Fruit fly (Drosophila melanogaster) whole organism, embryonic: Measurements from ENCODE around the gene Nepl3.

Source experiments
- Bdp1 ChIP-seq: fragments of 200-800 bp; sonication (Bioruptor generic); optimal IDR thresholded peaks from 3 replicates; lab custom pipeline; 2016; ENCODE audit warnings: missing biosample characterization, missing genetic modification characterization
- CG10543 ChIP-seq: fragments of 200-800 bp; sonication (Bioruptor generic); optimal IDR thresholded peaks from 3 replicates; lab custom pipeline; 2017; ENCODE audit warnings: missing biosample characterization, mild to moderate bottlenecking, missing genetic modification characterization, moderate library complexity
- CG10959 ChIP-seq: fragments of 200-800 bp; sonication (Bioruptor generic); IDR thresholded peaks from 2 replicates; pipeline ENCODE4 v1.3.6; 2022; ENCODE audit warnings: missing biosample characterization, missing genetic modification characterization
- CG11723 ChIP-seq: fragments of 200-800 bp; sonication (Bioruptor generic); optimal IDR thresholded peaks from 2 replicates; lab custom pipeline; 2017; ENCODE audit warnings: missing biosample characterization, mild to moderate bottlenecking, missing genetic modification characterization
- CG12299 ChIP-seq: fragments of 200-800 bp; sonication (Bioruptor generic); optimal IDR thresholded peaks from 2 replicates; lab custom pipeline; 2018; ENCODE audit warnings: missing biosample characterization, mild to moderate bottlenecking, missing genetic modification characterization
- CG13894 ChIP-seq: fragments of 200-800 bp; sonication (Bioruptor generic); optimal IDR thresholded peaks from 3 replicates; lab custom pipeline; 2018; ENCODE audit warnings: missing biosample characterization, mild to moderate bottlenecking, missing genetic modification characterization, moderate library complexity
- CG14441 ChIP-seq: fragments of 200-800 bp; sonication (Bioruptor generic); IDR thresholded peaks from 2 replicates; pipeline ENCODE4 v1.3.6; 2022; ENCODE audit warnings: missing biosample characterization, missing genetic modification characterization
- CG14710 ChIP-seq: fragments of 200-800 bp; sonication (Bioruptor generic); optimal IDR thresholded peaks from 3 replicates; lab custom pipeline; 2019; ENCODE audit warnings: missing biosample characterization, mild to moderate bottlenecking, missing genetic modification characterization, moderate library complexity
- CG14965 ChIP-seq: fragments of 200-800 bp; sonication (Bioruptor generic); optimal IDR thresholded peaks from 2 replicates; lab custom pipeline; 2016; ENCODE audit warnings: missing biosample characterization, missing genetic modification characterization, borderline replicate concordance
- CG1529 ChIP-seq: fragments of 200-800 bp; sonication (Bioruptor generic); optimal IDR thresholded peaks from 3 replicates; lab custom pipeline; 2018; ENCODE audit warnings: missing biosample characterization, missing genetic modification characterization
- CG17568 ChIP-seq: fragments of 200-800 bp; sonication (Bioruptor generic); optimal IDR thresholded peaks from 2 replicates; lab custom pipeline; 2018; ENCODE audit warnings: missing biosample characterization, mild to moderate bottlenecking, missing genetic modification characterization, moderate library complexity
- CG1792 ChIP-seq: fragments of 200-800 bp; sonication (Bioruptor generic); optimal IDR thresholded peaks from 2 replicates; lab custom pipeline; 2016; ENCODE audit warnings: missing biosample characterization, missing genetic modification characterization
- CG2120 ChIP-seq: fragments of 200-800 bp; sonication (Bioruptor generic); optimal IDR thresholded peaks from 3 replicates; lab custom pipeline; 2016; ENCODE audit warnings: missing biosample characterization, missing genetic modification characterization
- CG3726 ChIP-seq: fragments of 200-800 bp; sonication (Bioruptor generic); IDR thresholded peaks from 3 replicates; pipeline ENCODE4, ENCODE4 v1.3.6; 2022; ENCODE audit warnings: missing biosample characterization, missing genetic modification characterization
- CG4360 ChIP-seq: fragments of 200-800 bp; sonication (Bioruptor generic); IDR thresholded peaks from 2 replicates; pipeline ENCODE4 v1.3.6; 2022; ENCODE audit warnings: missing biosample characterization, missing genetic modification characterization
- CG5953 ChIP-seq: fragments of 200-800 bp; sonication (Bioruptor generic); IDR thresholded peaks from 2 replicates; pipeline ENCODE4 v1.3.6; 2022; ENCODE audit warnings: missing biosample characterization, missing genetic modification characterization
- CG8359 ChIP-seq: fragments of 200-800 bp; sonication (Bioruptor generic); optimal IDR thresholded peaks from 2 replicates; lab custom pipeline; 2017; ENCODE audit warnings: missing biosample characterization, mild to moderate bottlenecking, missing genetic modification characterization, borderline replicate concordance
- Camta ChIP-seq: fragments of 200-800 bp; sonication (Bioruptor generic); optimal IDR thresholded peaks from 2 replicates; lab custom pipeline; 2016; ENCODE audit warnings: missing biosample characterization, missing genetic modification characterization
- CrebB ChIP-seq: fragments of 200-800 bp; sonication (Bioruptor generic); optimal IDR thresholded peaks from 3 replicates; lab custom pipeline; 2018; ENCODE audit warnings: missing biosample characterization, mild to moderate bottlenecking, missing genetic modification characterization
- D ChIP-seq, 2 experiments: fragments of 200-800 bp in 1 of 2; fragments of >200 bp in 1 of 2; sonication (Bioruptor generic) in 1 of 2; optimal IDR thresholded peaks; 2 replicates in 1 of 2; 3 replicates in 1 of 2; lab custom pipeline; 2017; ENCODE audit warnings: mild to moderate bottlenecking in 1 of 2, missing biosample characterization in 1 of 2, missing genetic modification characterization in 1 of 2, missing genetic modification reagents in 1 of 2
- Eip74EF ChIP-seq, 2 experiments: fragments of 200-800 bp in 1 of 2; fragments of >200 bp in 1 of 2; sonication (Bioruptor generic) in 1 of 2; optimal IDR thresholded peaks; 2 replicates each; lab custom pipeline; 2017 to 2019; ENCODE audit warnings: missing biosample characterization in 2 of 2, missing genetic modification characterization in 2 of 2, mild to moderate bottlenecking in 1 of 2, moderate library complexity in 1 of 2
- Gug ChIP-seq: fragments of 200-800 bp; sonication (Bioruptor generic); IDR thresholded peaks from 4 replicates; pipeline ENCODE4 v1.3.6; 2022; ENCODE audit warnings: missing biosample characterization, missing genetic modification characterization
- H2.0 ChIP-seq: fragments of 200-800 bp; sonication (Bioruptor generic); IDR thresholded peaks from 2 replicates; pipeline ENCODE4 v1.3.6; 2022; ENCODE audit warnings: missing biosample characterization, missing genetic modification characterization
- HmgZ ChIP-seq: fragments of 200-800 bp; sonication (Bioruptor generic); optimal IDR thresholded peaks from 2 replicates; lab custom pipeline; 2018; ENCODE audit warnings: missing biosample characterization, mild to moderate bottlenecking, missing genetic modification characterization
- Hr3 ChIP-seq: fragments of 200-800 bp; sonication (Bioruptor generic); optimal IDR thresholded peaks from 3 replicates; lab custom pipeline; 2016; ENCODE audit warnings: missing biosample characterization, missing genetic modification characterization
- Hsf ChIP-seq: fragments of 200-800 bp; sonication (Bioruptor generic); optimal IDR thresholded peaks from 3 replicates; lab custom pipeline; 2016; ENCODE audit warnings: missing biosample characterization, missing genetic modification characterization
- Mad ChIP-seq: fragments of 200-800 bp; sonication (Bioruptor generic); optimal IDR thresholded peaks from 2 replicates; lab custom pipeline; 2016; ENCODE audit warnings: missing biosample characterization, missing genetic modification characterization
- Neu2 ChIP-seq: fragments of 200-800 bp; sonication (Bioruptor generic); optimal IDR thresholded peaks from 3 replicates; lab custom pipeline; 2016; ENCODE audit warnings: missing biosample characterization, missing genetic modification characterization, borderline replicate concordance
- Opbp ChIP-seq: fragments of 200-800 bp; sonication (Bioruptor generic); IDR thresholded peaks from 3 replicates; pipeline ENCODE4 v1.3.6; 2022; ENCODE audit warnings: missing biosample characterization, missing genetic modification characterization; ENCODE audit not compliant: partially characterized antibody
- Ssrp ChIP-seq: fragments of 200-800 bp; sonication (Bioruptor generic); optimal IDR thresholded peaks from 2 replicates; lab custom pipeline; 2018; ENCODE audit warnings: missing biosample characterization, mild to moderate bottlenecking, missing genetic modification characterization, moderate library complexity
- TFAM ChIP-seq: fragments of 200-800 bp; sonication (Bioruptor generic); optimal IDR thresholded peaks from 2 replicates; lab custom pipeline; 2017; ENCODE audit warnings: missing biosample characterization, missing genetic modification characterization, inconsistent platforms
- Vsx1 ChIP-seq: fragments of 200-800 bp; sonication (Bioruptor generic); optimal IDR thresholded peaks from 2 replicates; lab custom pipeline; 2017; ENCODE audit warnings: missing biosample characterization, mild to moderate bottlenecking, missing genetic modification characterization, missing genetic modification reagents
- Xrp1 ChIP-seq: fragments of 200-800 bp; sonication (Bioruptor generic); IDR thresholded peaks from 2 replicates; pipeline ENCODE4 v1.3.6; 2022; ENCODE audit warnings: missing biosample characterization, missing genetic modification characterization
- ab ChIP-seq: fragments of 200-800 bp; sonication (Bioruptor generic); optimal IDR thresholded peaks from 2 replicates; lab custom pipeline; 2016; ENCODE audit warnings: missing biosample characterization, missing genetic modification characterization
- az2 ChIP-seq: fragments of 200-800 bp; sonication (Bioruptor generic); optimal IDR thresholded peaks from 3 replicates; lab custom pipeline; 2016; ENCODE audit warnings: missing biosample characterization, missing genetic modification characterization
- cato ChIP-seq: fragments of 200-800 bp; sonication (Bioruptor generic); optimal IDR thresholded peaks from 2 replicates; lab custom pipeline; 2016; ENCODE audit warnings: missing biosample characterization, missing genetic modification characterization, borderline replicate concordance
- caup ChIP-seq: fragments of 200-800 bp; sonication (Bioruptor generic); optimal IDR thresholded peaks from 3 replicates; lab custom pipeline; 2017; ENCODE audit warnings: missing biosample characterization, mild to moderate bottlenecking, missing genetic modification characterization, moderate library complexity; ENCODE audit not compliant: severe bottlenecking
- crol ChIP-seq: fragments of 200-800 bp; sonication (Bioruptor generic); IDR thresholded peaks from 2 replicates; pipeline ENCODE4 v1.3.6; 2022; ENCODE audit warnings: missing biosample characterization, missing genetic modification characterization
- dmrt99B ChIP-seq: fragments of 200-800 bp; sonication (Bioruptor generic); optimal IDR thresholded peaks from 2 replicates; lab custom pipeline; 2018; ENCODE audit warnings: missing biosample characterization, mild to moderate bottlenecking, missing genetic modification characterization, moderate library complexity
- fru ChIP-seq: fragments of >200 bp; optimal IDR thresholded peaks from 2 replicates; lab custom pipeline; 2017
- gce ChIP-seq: fragments of 200-800 bp; sonication (Bioruptor generic); IDR thresholded peaks from 3 replicates; pipeline ENCODE4 v1.3.6; 2022; ENCODE audit warnings: missing biosample characterization, missing genetic modification characterization
- ham ChIP-seq: fragments of 200-800 bp; sonication (Bioruptor generic); IDR thresholded peaks from 2 replicates; pipeline ENCODE4 v1.3.6; 2022; ENCODE audit warnings: missing biosample characterization, missing genetic modification characterization
- ind ChIP-seq: fragments of 200-800 bp; sonication (Bioruptor generic); optimal IDR thresholded peaks from 3 replicates; lab custom pipeline; 2016; ENCODE audit warnings: missing biosample characterization, missing genetic modification characterization
- sd ChIP-seq: fragments of 200-800 bp; sonication (Bioruptor generic); optimal IDR thresholded peaks from 3 replicates; lab custom pipeline; 2018; ENCODE audit warnings: missing biosample characterization, mild to moderate bottlenecking, missing genetic modification characterization, moderate library complexity
- sens-2 ChIP-seq: fragments of 200-800 bp; sonication (Bioruptor generic); IDR thresholded peaks from 2 replicates; pipeline ENCODE4 v1.3.6; 2022; ENCODE audit warnings: missing biosample characterization, missing genetic modification characterization
- slou ChIP-seq: fragments of 200-800 bp; sonication (Bioruptor generic); optimal IDR thresholded peaks from 3 replicates; lab custom pipeline; 2016; ENCODE audit warnings: missing biosample characterization, missing genetic modification characterization
- unc-4 ChIP-seq: fragments of 200-800 bp; sonication (Bioruptor generic); IDR thresholded peaks from 2 replicates; pipeline ENCODE4 v1.3.6; 2022; ENCODE audit warnings: missing biosample characterization, missing genetic modification characterization; ENCODE audit not compliant: partially characterized antibody
- zen2 ChIP-seq: fragments of 200-800 bp; sonication (Bioruptor generic); IDR thresholded peaks from 3 replicates; pipeline ENCODE4 v1.3.6; 2022; ENCODE audit warnings: missing biosample characterization, missing genetic modification characterization; ENCODE audit not compliant: partially characterized antibody

The Nepl3 gene

DNA sequence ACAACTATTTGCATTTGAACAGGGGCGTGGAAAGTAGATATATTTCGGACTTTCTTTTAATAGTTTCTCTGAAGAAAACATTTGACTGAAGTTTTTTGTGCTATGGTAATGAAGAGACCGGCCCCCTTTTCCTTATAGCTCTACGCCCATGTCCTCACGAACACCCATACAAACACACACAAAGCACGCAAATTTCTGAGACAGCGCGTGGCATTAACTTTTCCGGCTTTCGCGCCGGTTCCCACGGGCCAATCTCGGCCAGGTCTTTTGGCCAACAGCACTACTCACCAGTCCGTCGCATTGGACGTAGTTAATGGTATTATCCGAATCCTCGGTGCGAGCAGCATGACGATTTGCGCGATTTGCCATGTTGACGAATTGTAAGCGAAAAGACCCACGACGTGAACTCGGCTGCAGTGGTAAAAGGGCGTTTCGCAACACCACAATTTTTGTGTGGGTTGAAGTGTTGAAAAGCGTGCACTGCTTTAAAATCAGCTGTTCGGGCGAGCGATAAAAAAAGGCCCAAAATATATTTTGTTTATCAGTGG, 5.6 kb downstream of the Nepl3 start, which contains the start of gene senju (continued):
- peak; percentile 67 for TF ChIP-seq D (optimal IDR thresholded peaks at IDR 0.05; lab: Kevin White, UChicago)
- peak; percentile 55 for TF ChIP-seq D (GFP tag; optimal IDR thresholded peaks at IDR 0.05; lab: Kevin White, UChicago)
- peak; percentile 69 for TF ChIP-seq CrebB (tag; lab: Kevin White, UChicago)
- peak; percentile 61 for TF ChIP-seq ab
- peak; percentile 25 for TF ChIP-seq CG14965
- TF ChIP-seq CG10543 (GFP tag; lab: Kevin White, UChicago): peak; percentile 88
- peak; percentile 69 for TF ChIP-seq CG14710 (tag; lab: Kevin White, UChicago)
- TF ChIP-seq unc-4 (GFP tag; lab: Robert Waterston, UW): peak; percentile 32; the same call in 1 of the 2 replicates
- peak; percentile 63 for TF ChIP-seq CG8359 (GFP tag; lab: Kevin White, UChicago)
- TF ChIP-seq CG10959: peak; percentile 50; the same call in 1 of the 2 replicates
- TF ChIP-seq H2.0 (GFP tag; lab: Robert Waterston, UW): peak; percentile 70
- TF ChIP-seq zen2 (GFP tag; lab: Robert Waterston, UW): no peak
- TF ChIP-seq CG13894 (tag; lab: Kevin White, UChicago): peak; percentile 82
- TF ChIP-seq cato (GFP tag; lab: Kevin White, UChicago): peak; percentile 58
- peak; percentile 62; the same call in 1 of the 2 replicates for TF ChIP-seq CG5953 (GFP tag; lab: Robert Waterston, UW)
- peak; percentile 19 for TF ChIP-seq Vsx1 (GFP tag; lab: Kevin White, UChicago)
- TF ChIP-seq Ssrp: peak; percentile 66
- TF ChIP-seq CG17568 (GFP tag; lab: Kevin White, UChicago): peak; percentile 61
- TF ChIP-seq dmrt99B (tag; lab: Kevin White, UChicago): peak; percentile 78
- TF ChIP-seq Bdp1 (GFP tag; lab: Kevin White, UChicago): peak; percentile 78
- peak; percentile 72 for TF ChIP-seq CG1529 (GFP tag; lab: Kevin White, UChicago)
- peak; percentile 76 for TF ChIP-seq sens-2 (GFP tag; lab: Robert Waterston, UW)
- TF ChIP-seq Gug (GFP tag; lab: Robert Waterston, UW): peak; percentile 81
- TF ChIP-seq slou (GFP tag; lab: Kevin White, UChicago): peak; percentile 52
- peak; percentile 60 for TF ChIP-seq CG1792
- TF ChIP-seq HmgZ (tag; lab: Kevin White, UChicago): peak; percentile 88
- peak; percentile 79; the same call in 2 of the 3 replicates for TF ChIP-seq gce
- TF ChIP-seq az2 (GFP tag; lab: Kevin White, UChicago): peak; percentile 88
- TF ChIP-seq ind: peak; percentile 78
- TF ChIP-seq Hr3 (GFP tag; lab: Kevin White, UChicago): peak; percentile 83
- peak; percentile 81 for TF ChIP-seq CG11723 (GFP tag; lab: Kevin White, UChicago)
- peak; percentile 73 for TF ChIP-seq sd
- peak in 1 of 2 experiments; percentile 80 for TF ChIP-seq Eip74EF (GFP tag; optimal IDR thresholded peaks at IDR 0.05; lab: Kevin White, UChicago)
- no peak for TF ChIP-seq Neu2
- peak; percentile 77 for TF ChIP-seq Camta
- TF ChIP-seq ham (GFP tag; lab: Robert Waterston, UW): peak; percentile 40; the same call in 1 of the 2 replicates
- TF ChIP-seq Xrp1 (GFP tag; lab: Robert Waterston, UW): peak; percentile 81; the same call in 1 of the 2 replicates
- peak; percentile 51; the same call in 1 of the 2 replicates for TF ChIP-seq CG4360 (GFP tag; lab: Robert Waterston, UW)
- TF ChIP-seq Hsf (GFP tag; lab: Kevin White, UChicago): peak; percentile 80
- peak; percentile 50 for TF ChIP-seq CG12299 (tag; lab: Kevin White, UChicago)
- TF ChIP-seq caup: peak; percentile 92
- peak; percentile 100 for TF ChIP-seq Opbp (GFP tag; lab: Robert Waterston, UW)
- TF ChIP-seq CG3726 (GFP tag; lab: Robert Waterston, UW): peak; percentile 69; the same call in 2 of the 3 replicates
- TF ChIP-seq Mad (GFP tag; lab: Kevin White, UChicago): peak; percentile 83
- TF ChIP-seq CG14441 (GFP tag; lab: Robert Waterston, UW): peak; percentile 83
- TF ChIP-seq TFAM (GFP tag; lab: Kevin White, UChicago): no peak
- TF ChIP-seq crol: peak; percentile 28; the same call in 1 of the 2 replicates
- TF ChIP-seq fru (lab: Kevin White, UChicago): no peak
- peak; percentile 96 for TF ChIP-seq CG2120 (GFP tag; lab: Kevin White, UChicago)
